Worm (Caenorhabditis elegans): Measurements from ENCODE around the gene T03G6.7.

The T03G6.7 gene

DNA sequence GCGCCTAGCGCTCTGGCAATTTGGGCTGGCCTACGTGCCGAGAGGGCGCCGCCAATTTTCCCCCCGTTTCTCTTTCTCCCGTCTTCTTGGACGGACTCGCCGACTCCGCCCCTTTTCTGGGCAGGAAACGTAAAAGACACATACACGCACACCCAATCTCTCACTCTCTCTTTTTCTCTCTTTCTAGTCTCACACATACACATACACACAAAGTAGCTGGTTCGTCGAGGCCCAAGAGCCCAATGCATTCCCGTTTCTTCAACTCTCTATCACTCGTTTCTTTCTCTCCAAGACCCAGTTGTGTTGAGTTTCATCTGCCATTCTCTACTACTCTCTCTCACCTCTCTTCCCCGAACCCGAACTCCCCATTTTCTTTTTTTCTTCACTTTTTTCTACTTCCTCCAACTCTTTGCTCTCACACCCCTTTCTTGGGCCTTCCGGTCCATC, 5.0 kb downstream of the T03G6.7 start (continued):
- TF ChIP-seq unc-98 (GFP tag; IDR thresholded peaks at IDR 0.05): no peak
- TF ChIP-seq isw-1 (GFP tag; IDR thresholded peaks at IDR 0.05): peak; percentile 13; the same call in 1 of the 2 replicates
- no peak for TF ChIP-seq lin-15B (tag; optimal IDR thresholded peaks at IDR 0.05)
- TF ChIP-seq pag-3 (tag; optimal IDR thresholded peaks at IDR 0.05; ENCODE audit: borderline replicate concordance, insufficient read depth): no peak
- TF ChIP-seq grh-1 (GFP tag; IDR thresholded peaks at IDR 0.05): no peak
- no peak for TF ChIP-seq unc-130 (tag; optimal IDR thresholded peaks at IDR 0.05)
- TF ChIP-seq C04F5.9 (tag; optimal IDR thresholded peaks at IDR 0.05): no peak
- no peak for TF ChIP-seq ceh-88 (GFP tag; IDR thresholded peaks at IDR 0.05)
- TF ChIP-seq nhr-90 (tag; optimal IDR thresholded peaks at IDR 0.05; ENCODE audit: poor library complexity): no peak
- TF ChIP-seq unc-86 (tag; optimal IDR thresholded peaks at IDR 0.05): peak; percentile 74
- TF ChIP-seq lsy-2 (tag; optimal IDR thresholded peaks at IDR 0.05): peak in 1 of 2 experiments; percentile 67
- no peak for TF ChIP-seq ceh-63 (GFP tag; optimal IDR thresholded peaks at IDR 0.05)
- TF ChIP-seq nhr-19 (GFP tag; conservative IDR thresholded peaks at IDR 0.05): peak; percentile 52
- no peak for TF ChIP-seq pax-3 (tag; optimal IDR thresholded peaks at IDR 0.05)
- no peak for TF ChIP-seq C16A3.4 (tag; optimal IDR thresholded peaks at IDR 0.05)
- TF ChIP-seq blmp-1 (tag; optimal IDR thresholded peaks at IDR 0.05): no peak
- no peak for TF ChIP-seq tlp-1 (tag; optimal IDR thresholded peaks at IDR 0.05)
- no peak for TF ChIP-seq fkh-4 (tag; optimal IDR thresholded peaks at IDR 0.05; ENCODE audit: borderline replicate concordance)
- TF ChIP-seq Y116A8C.19 (tag; optimal IDR thresholded peaks at IDR 0.05; ENCODE audit: borderline replicate concordance): no peak
- peak; percentile 80 for TF ChIP-seq nhr-47 (tag; optimal IDR thresholded peaks at IDR 0.05)
- TF ChIP-seq tbx-2 (tag; optimal IDR thresholded peaks at IDR 0.05): peak; percentile 53
- TF ChIP-seq ceh-82 (tag; optimal IDR thresholded peaks at IDR 0.05): peak in 2 of 3 experiments; percentile 46 to 77
- peak; percentile 72 for TF ChIP-seq rnt-1 (tag; optimal IDR thresholded peaks at IDR 0.05)
- TF ChIP-seq nhr-237 (tag; optimal IDR thresholded peaks at IDR 0.05): no peak
- no peak for TF ChIP-seq alr-1 (tag; optimal IDR thresholded peaks at IDR 0.05; ENCODE audit: borderline replicate concordance)
- TF ChIP-seq lir-3 (tag; optimal IDR thresholded peaks at IDR 0.05; ENCODE audit: poor library complexity): no peak
- no peak for TF ChIP-seq jun-1 (tag; optimal IDR thresholded peaks at IDR 0.05)
- no peak for TF ChIP-seq nhr-12 (tag; optimal IDR thresholded peaks at IDR 0.05)
- no peak for TF ChIP-seq vab-15 (tag; optimal IDR thresholded peaks at IDR 0.05)
- TF ChIP-seq fos-1 (tag; optimal IDR thresholded peaks at IDR 0.05): peak; percentile 19

ce11 chrX:2601025-2601705, 7.3 kb downstream of the T03G6.7 start:
- TF ChIP-seq efl-1 (optimal IDR thresholded peaks at IDR 0.05) (no peak), efl-1 (GFP tag; optimal IDR thresholded peaks at IDR 0.05 in 1 of 2) (no peak), lin-14 (GFP tag; optimal IDR thresholded peaks at IDR 0.05) (peak; percentile 66), unc-98 (GFP tag; IDR thresholded peaks at IDR 0.05) (no peak), lin-13 (GFP tag; optimal IDR thresholded peaks at IDR 0.05) (peak; percentile 1), nhr-77 (tag; optimal IDR thresholded peaks at IDR 0.05) (no peak), mdl-1 (tag; optimal IDR thresholded peaks at IDR 0.05) (peak in 1 of 2 experiments; percentile 3), nhr-19 (GFP tag; conservative IDR thresholded peaks at IDR 0.05) (no peak), egl-13 (tag; optimal IDR thresholded peaks at IDR 0.05) (no peak), fkh-10 (GFP tag; optimal IDR thresholded peaks at IDR 0.05) (peak; percentile 85)

DNA sequence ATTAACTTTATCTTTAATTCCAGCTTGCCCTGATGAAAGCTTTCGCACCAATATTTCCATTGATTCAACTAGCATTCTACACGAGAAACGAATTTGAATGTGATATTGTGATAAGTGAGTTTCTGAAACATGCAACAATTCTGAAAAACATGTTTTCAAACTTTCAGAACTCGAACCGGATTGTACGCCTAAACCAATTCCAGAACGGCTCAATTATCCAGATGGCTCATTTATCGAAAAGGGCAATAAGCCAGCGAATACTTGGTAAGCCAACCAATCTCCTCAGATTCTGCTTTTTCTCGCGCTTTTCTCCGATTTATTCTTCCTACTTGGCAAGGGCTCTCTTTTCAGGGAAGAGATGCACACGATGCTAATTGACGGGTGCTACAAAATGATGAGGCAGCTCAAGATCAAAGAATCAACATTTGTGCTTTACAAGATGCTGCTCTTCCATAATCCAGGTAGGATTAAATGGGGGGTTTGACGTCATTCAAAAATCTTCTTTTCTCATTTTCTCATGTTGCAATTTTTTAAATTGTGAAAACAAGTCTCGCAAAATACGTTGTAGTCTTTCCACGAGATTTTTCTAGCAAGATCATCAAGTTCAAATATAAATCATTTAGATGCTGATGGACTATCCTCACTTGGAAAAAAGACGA, 10.6 kb downstream of the T03G6.7 start:
- TF ChIP-seq lsy-2 (tag; optimal IDR thresholded peaks at IDR 0.05): peak; percentile 0 to 25
- peak; percentile 71 for TF ChIP-seq pax-3 (tag; optimal IDR thresholded peaks at IDR 0.05)
- TF ChIP-seq unc-130 (tag; optimal IDR thresholded peaks at IDR 0.05): no peak
- peak; percentile 25 for TF ChIP-seq fkh-10 (GFP tag; optimal IDR thresholded peaks at IDR 0.05)
- TF ChIP-seq C16A3.4 (tag; optimal IDR thresholded peaks at IDR 0.05): no peak
- TF ChIP-seq nhr-20 (tag; optimal IDR thresholded peaks at IDR 0.05): peak; percentile 51
- no peak for TF ChIP-seq elt-2 (tag; optimal IDR thresholded peaks at IDR 0.05)
- no peak for TF ChIP-seq efl-1 (optimal IDR thresholded peaks at IDR 0.05)
- TF ChIP-seq efl-1 (GFP tag; optimal IDR thresholded peaks at IDR 0.05 in 1 of 2): no peak
- 0 out of 2 replicates have a peak, but pooled peaks have one; percentile 11 for TF ChIP-seq nhr-19 (GFP tag; conservative IDR thresholded peaks at IDR 0.05)
- TF ChIP-seq xbp-1 (tag; optimal IDR thresholded peaks at IDR 0.05): no peak
- peak; percentile 10 for TF ChIP-seq fkh-8 (tag; optimal IDR thresholded peaks at IDR 0.05)
- TF ChIP-seq fkh-4 (tag; optimal IDR thresholded peaks at IDR 0.05; ENCODE audit: borderline replicate concordance): peak; percentile 39
- TF ChIP-seq nhr-28 (tag; optimal IDR thresholded peaks at IDR 0.05): no peak
- no peak for TF ChIP-seq ceh-63 (GFP tag; optimal IDR thresholded peaks at IDR 0.05)
- no peak for TF ChIP-seq C04F5.9 (tag; optimal IDR thresholded peaks at IDR 0.05)
- TF ChIP-seq nhr-11 (tag; optimal IDR thresholded peaks at IDR 0.05): peak; percentile 31
- TF ChIP-seq dsc-1 (tag; optimal IDR thresholded peaks at IDR 0.05): peak; percentile 94
- TF ChIP-seq hpl-2 (GFP tag; optimal IDR thresholded peaks at IDR 0.05): no peak
- peak; percentile 64 for TF ChIP-seq sox-4 (tag; optimal IDR thresholded peaks at IDR 0.05)

All from whole organism, L1 larva.